Fruit fly (Drosophila melanogaster) whole organism, adult: ENCODE measurements around the gene CG9674.
A peak's percentile ranks its signal among the peaks of the same experiment; 100 is the strongest.

ENCODE experiments used
- CG11617 ChIP-seq: fragments of 200-800 bp; sonication (Bioruptor generic); optimal IDR thresholded peaks from 2 replicates; lab custom pipeline; 2017; ENCODE audit warnings: mild to moderate bottlenecking, missing biosample characterization, missing genetic modification reagents, missing genetic modification characterization
- CG12768 ChIP-seq: fragments of 200-800 bp; sonication (Bioruptor generic); optimal IDR thresholded peaks from 2 replicates; lab custom pipeline; 2017; ENCODE audit warnings: missing biosample characterization, missing genetic modification characterization, mild to moderate bottlenecking, moderate library complexity, missing genetic modification reagents
- CG14711 ChIP-seq: fragments of 200-800 bp; sonication (Bioruptor generic); optimal IDR thresholded peaks from 2 replicates; lab custom pipeline; 2018; ENCODE audit warnings: missing biosample characterization, mild to moderate bottlenecking, missing genetic modification characterization, moderate library complexity
- CG1620 ChIP-seq: fragments of 200-800 bp; sonication (Bioruptor generic); optimal IDR thresholded peaks from 2 replicates; lab custom pipeline; 2016; ENCODE audit warnings: missing biosample characterization, missing genetic modification characterization
- CG33017 ChIP-seq: fragments of 200-800 bp; sonication (Bioruptor generic); optimal IDR thresholded peaks from 2 replicates; lab custom pipeline; 2018; ENCODE audit warnings: missing biosample characterization, mild to moderate bottlenecking, missing genetic modification characterization, moderate library complexity
- CG5204 ChIP-seq: fragments of 200-800 bp; sonication (Bioruptor generic); optimal IDR thresholded peaks from 2 replicates; lab custom pipeline; 2016; ENCODE audit warnings: missing biosample characterization, missing genetic modification characterization
- CG7045 ChIP-seq: fragments of 200-800 bp; sonication (Bioruptor generic); optimal IDR thresholded peaks from 2 replicates; lab custom pipeline; 2017; ENCODE audit warnings: missing biosample characterization, mild to moderate bottlenecking, missing genetic modification characterization
- CG7101 ChIP-seq: fragments of 200-800 bp; sonication (Bioruptor generic); optimal IDR thresholded peaks from 2 replicates; lab custom pipeline; 2018; ENCODE audit warnings: missing biosample characterization, mild to moderate bottlenecking, missing genetic modification characterization, moderate library complexity
- Clk ChIP-seq: fragments of 200-800 bp; sonication (Bioruptor generic); optimal IDR thresholded peaks from 2 replicates; lab custom pipeline; 2017; ENCODE audit warnings: missing biosample characterization, missing genetic modification characterization
- Crg-1 ChIP-seq: fragments of 200-800 bp; sonication (Bioruptor generic); optimal IDR thresholded peaks from 2 replicates; lab custom pipeline; 2016; ENCODE audit warnings: missing biosample characterization, missing genetic modification characterization
- Hr96 ChIP-seq: fragments of 200-800 bp; sonication (Bioruptor generic); optimal IDR thresholded peaks from 2 replicates; lab custom pipeline; 2016; ENCODE audit warnings: missing biosample characterization, missing genetic modification characterization
- Mnt ChIP-seq: fragments of 200-800 bp; sonication (Bioruptor generic); optimal IDR thresholded peaks from 2 replicates; lab custom pipeline; 2016; ENCODE audit warnings: missing biosample characterization, mild to moderate bottlenecking, missing genetic modification characterization
- bab1 ChIP-seq: fragments of 200-800 bp; sonication (Bioruptor generic); optimal IDR thresholded peaks from 3 replicates; lab custom pipeline; 2019; ENCODE audit warnings: missing biosample characterization, mild to moderate bottlenecking, missing genetic modification characterization, moderate library complexity
- cic ChIP-seq: fragments of 200-800 bp; sonication (Bioruptor generic); optimal IDR thresholded peaks from 2 replicates; lab custom pipeline; 2017; ENCODE audit warnings: missing biosample characterization, mild to moderate bottlenecking, missing genetic modification characterization, moderate library complexity
- cnc ChIP-seq, 2 experiments: fragments of >200 bp; optimal IDR thresholded peaks; 2 replicates each; lab custom pipeline; 2017
- kay ChIP-seq: fragments of 200-800 bp; sonication (Bioruptor generic); peaks from one replicate; lab custom pipeline; 2016; ENCODE audit warnings: missing biosample characterization, missing genetic modification characterization, borderline replicate concordance
- ovo ChIP-seq: fragments of 200-800 bp; sonication (Bioruptor generic); optimal IDR thresholded peaks from 2 replicates; lab custom pipeline; 2016; ENCODE audit warnings: missing biosample characterization, missing genetic modification characterization
- pad ChIP-seq: fragments of 200-800 bp; sonication (Bioruptor generic); optimal IDR thresholded peaks from 3 replicates; lab custom pipeline; 2017; ENCODE audit warnings: missing biosample characterization, missing genetic modification characterization, mild to moderate bottlenecking, moderate library complexity, missing genetic modification reagents
- tj ChIP-seq: fragments of 200-800 bp; sonication (Bioruptor generic); optimal IDR thresholded peaks from 3 replicates; lab custom pipeline; 2017; ENCODE audit warnings: missing biosample characterization, mild to moderate bottlenecking, missing genetic modification characterization, moderate library complexity
- toe ChIP-seq: fragments of 200-800 bp; sonication (Bioruptor generic); optimal IDR thresholded peaks from 2 replicates; lab custom pipeline; 2016; ENCODE audit warnings: missing biosample characterization, missing genetic modification characterization

Gene CG9674

DNA sequence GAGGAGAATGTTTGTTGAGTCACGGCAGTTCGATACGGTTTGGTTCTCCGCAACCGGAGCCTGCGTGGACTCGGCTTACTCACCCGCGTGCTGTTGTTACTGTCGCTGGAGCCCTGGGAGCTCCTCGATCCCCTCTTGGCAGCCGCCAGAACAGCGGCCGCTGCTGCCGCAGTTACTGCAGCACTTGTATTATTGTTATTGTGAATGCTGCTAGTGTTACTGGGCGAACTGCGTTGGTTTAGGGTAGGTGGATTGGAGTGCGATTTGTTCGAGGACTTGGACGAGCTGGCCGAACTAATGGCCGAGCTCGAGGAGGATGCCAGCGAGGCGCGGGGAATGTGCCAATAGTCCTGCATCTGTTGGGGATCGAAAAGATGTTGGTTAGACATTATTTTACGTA, 3.0 kb upstream of the CG9674 start:
- TF ChIP-seq pad (GFP tag; lab: Kevin White, UChicago), result no peak
- no peak for TF ChIP-seq CG33017 (tag; lab: Kevin White, UChicago)
- no peak for TF ChIP-seq CG12768

DNA sequence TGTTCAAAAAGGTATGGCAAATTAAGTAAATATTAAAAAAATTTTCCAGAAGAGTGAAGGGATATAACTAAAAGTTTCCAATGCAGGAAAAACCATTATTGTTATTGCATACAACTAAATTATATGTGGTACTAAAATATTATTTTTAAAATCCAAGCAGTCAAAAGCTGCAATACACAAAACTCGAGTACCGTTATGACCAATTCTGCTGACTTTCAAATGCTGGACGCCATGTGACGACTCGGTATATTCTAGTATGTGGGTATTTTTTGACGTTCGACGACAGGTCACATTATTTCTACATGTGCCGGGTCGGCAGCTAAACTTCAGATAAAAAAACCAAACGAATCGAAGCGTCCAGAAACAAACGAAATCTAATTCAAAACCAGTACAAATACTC, 608 bp upstream of the CG9674 start:
- TF ChIP-seq CG7101 (no peak), Crg-1 (GFP tag; lab: Kevin White, UChicago) (peak; percentile 45), CG1620 (GFP tag; lab: Kevin White, UChicago) (peak; percentile 2), CG14711 (tag; lab: Kevin White, UChicago) (no peak), tj (peak; percentile 4), ovo (GFP tag; lab: Kevin White, UChicago) (peak; percentile 97), Mnt (peak; percentile 99), pad (GFP tag; lab: Kevin White, UChicago) (no peak), CG5204 (GFP tag; lab: Kevin White, UChicago) (no peak), bab1 (GFP tag; lab: Kevin White, UChicago) (peak; percentile 9)

DNA sequence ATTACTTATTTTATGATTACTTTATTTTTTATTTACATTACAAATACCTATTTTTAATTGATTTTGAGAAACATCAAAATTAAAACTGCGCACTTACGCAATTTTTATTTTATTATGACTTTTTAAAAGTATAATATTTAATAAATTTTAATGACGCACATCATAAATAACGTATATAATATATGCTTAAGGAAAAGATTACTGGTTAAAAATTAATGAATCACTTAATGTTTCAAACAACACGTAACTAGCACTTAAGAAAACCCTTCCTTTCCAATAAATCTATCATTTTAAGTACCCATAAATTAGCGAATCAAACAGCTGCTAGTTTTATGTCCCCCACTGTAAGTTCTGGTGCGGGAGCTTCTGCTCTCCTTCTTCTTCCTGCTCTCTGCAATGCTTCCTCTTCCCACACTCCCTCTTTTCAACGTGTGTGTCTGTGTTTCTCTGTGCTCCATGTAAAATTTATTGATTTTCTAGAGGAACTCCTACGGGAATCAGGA, 657 bp downstream of the CG9674 start:
- no peak for TF ChIP-seq pad (GFP tag; lab: Kevin White, UChicago)
- TF ChIP-seq cic (GFP tag; lab: Kevin White, UChicago), result no peak
- peak; percentile 5 for TF ChIP-seq ovo (GFP tag; lab: Kevin White, UChicago)
- TF ChIP-seq CG33017 (tag; lab: Kevin White, UChicago), result peak; percentile 53
- TF ChIP-seq CG7101, result peak; percentile 9
- peak; percentile 75 for TF ChIP-seq CG11617
- TF ChIP-seq Clk (GFP tag; lab: Kevin White, UChicago), result peak; percentile 7
- peak; percentile 76 for TF ChIP-seq CG7045 (GFP tag; lab: Kevin White, UChicago)
- TF ChIP-seq CG12768, result peak; percentile 42
- no peak for TF ChIP-seq Crg-1 (GFP tag; lab: Kevin White, UChicago)
- TF ChIP-seq CG14711 (tag; lab: Kevin White, UChicago), result no peak

DNA sequence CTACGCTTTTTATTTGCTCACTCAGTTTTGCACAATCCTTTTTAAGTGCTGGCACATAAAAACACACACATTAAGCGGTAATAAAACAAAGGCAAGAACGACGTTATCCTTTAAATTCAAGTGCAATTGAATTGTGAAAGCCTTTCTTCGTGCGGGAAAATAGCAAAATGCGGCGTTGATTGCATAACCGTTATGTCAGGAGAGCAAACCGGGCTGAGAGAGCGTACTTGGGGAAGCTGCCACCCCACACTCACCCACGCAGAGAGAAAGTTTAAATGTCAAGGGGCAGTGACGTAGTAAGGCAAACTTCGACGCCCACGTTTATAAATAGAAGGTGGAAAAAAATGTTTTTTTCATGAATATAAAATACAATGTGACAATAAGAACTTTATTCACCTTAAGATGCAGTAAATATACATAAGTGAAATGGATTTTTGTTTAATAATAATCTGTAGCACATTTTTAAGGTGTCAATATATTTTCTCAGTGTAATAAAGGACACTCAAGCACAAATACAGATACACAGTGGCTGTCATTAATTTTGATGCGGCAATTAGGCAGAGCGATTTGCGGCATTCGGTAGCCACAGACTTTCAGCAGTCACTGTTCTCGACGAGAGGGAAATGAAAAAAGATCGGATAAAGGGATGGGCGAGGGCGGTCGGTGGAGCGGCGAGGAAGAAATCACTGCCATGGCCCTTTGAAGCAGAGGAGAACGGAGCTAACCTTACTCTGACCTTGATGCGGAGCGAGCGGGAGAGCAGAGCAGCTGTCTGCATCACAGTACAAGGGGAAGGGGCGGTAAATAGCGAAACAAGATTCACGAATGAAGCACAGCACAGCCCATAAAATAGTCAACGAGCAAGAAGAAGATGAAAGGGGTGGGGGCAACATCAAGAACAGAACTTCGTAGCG, 1.5 kb downstream of the CG9674 start:
- TF ChIP-seq cnc (optimal IDR thresholded peaks at IDR 0.05; lab: Kevin White, UChicago), result no peak
- no peak for TF ChIP-seq toe (GFP tag; lab: Kevin White, UChicago)
- no peak for TF ChIP-seq cic (GFP tag; lab: Kevin White, UChicago)
- TF ChIP-seq pad (GFP tag; lab: Kevin White, UChicago), result peak; percentile 65
- peak; percentile 46 for TF ChIP-seq Hr96
- TF ChIP-seq kay (GFP tag; lab: Kevin White, UChicago), result peak; percentile 46
- peak; percentile 60 for TF ChIP-seq CG7045 (GFP tag; lab: Kevin White, UChicago)
- TF ChIP-seq Mnt, result no peak
- peak; percentile 54 for TF ChIP-seq CG5204 (GFP tag; lab: Kevin White, UChicago)
- no peak for TF ChIP-seq ovo (GFP tag; lab: Kevin White, UChicago)
- peak; percentile 15 for TF ChIP-seq CG7101
- TF ChIP-seq bab1 (GFP tag; lab: Kevin White, UChicago), result no peak
- peak; percentile 18 for TF ChIP-seq CG14711 (tag; lab: Kevin White, UChicago)
- peak; percentile 69 for TF ChIP-seq CG33017 (tag; lab: Kevin White, UChicago)

dm6 chr3L:16804627-16805026, 2.9 kb downstream of the CG9674 start, which contains the start of gene nudC:
nudC (plus strand) TSS chr3L:16804994.
- no peak for TF ChIP-seq Clk (GFP tag; lab: Kevin White, UChicago)
- no peak for TF ChIP-seq bab1 (GFP tag; lab: Kevin White, UChicago)
- peak; percentile 68 for TF ChIP-seq ovo (GFP tag; lab: Kevin White, UChicago)
- TF ChIP-seq CG7101, result peak; percentile 36
- no peak for TF ChIP-seq CG33017 (tag; lab: Kevin White, UChicago)
- TF ChIP-seq tj, result peak; percentile 85
- peak; percentile 72 for TF ChIP-seq kay (GFP tag; lab: Kevin White, UChicago)
- no peak for TF ChIP-seq CG5204 (GFP tag; lab: Kevin White, UChicago)
- no peak for TF ChIP-seq CG14711 (tag; lab: Kevin White, UChicago)
- peak; percentile 16 for TF ChIP-seq pad (GFP tag; lab: Kevin White, UChicago)
- TF ChIP-seq CG11617, result no peak
- no peak for TF ChIP-seq toe (GFP tag; lab: Kevin White, UChicago)
- peak; percentile 37 for TF ChIP-seq CG1620 (GFP tag; lab: Kevin White, UChicago)
- no peak for TF ChIP-seq Hr96
- peak; percentile 60 for TF ChIP-seq Crg-1 (GFP tag; lab: Kevin White, UChicago)
- TF ChIP-seq CG12768, result peak; percentile 27
- no peak for TF ChIP-seq cnc (optimal IDR thresholded peaks at IDR 0.05; lab: Kevin White, UChicago)
- peak; percentile 50 for TF ChIP-seq CG7045 (GFP tag; lab: Kevin White, UChicago)
- peak; percentile 21 for TF ChIP-seq Mnt
- TF ChIP-seq cic (GFP tag; lab: Kevin White, UChicago), result peak; percentile 59
